Worm (Caenorhabditis elegans): ENCODE measurements around the gene sra-14.

The sra-14 gene

DNA sequence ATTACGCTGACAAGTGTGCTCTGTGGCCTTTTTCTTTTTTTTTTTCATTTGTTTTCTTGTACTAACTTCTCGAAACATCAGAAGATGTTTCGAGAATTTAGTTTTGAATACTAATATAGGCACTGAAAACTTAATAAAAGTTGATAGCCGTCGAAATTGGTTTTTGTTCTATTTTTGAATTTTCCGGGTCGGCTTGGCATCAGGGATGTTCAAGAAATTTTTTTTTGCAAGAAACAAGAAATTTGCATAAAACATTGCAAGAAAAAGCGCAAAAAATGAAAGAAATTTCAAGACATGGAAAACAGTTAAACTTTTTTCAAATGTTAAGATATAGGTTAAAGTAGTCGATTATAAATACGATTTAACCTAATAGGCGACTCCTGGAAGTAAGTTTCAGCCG lies 38.2 kb downstream of the sra-14 start:
- TF ChIP-seq zag-1 (tag; optimal IDR thresholded peaks at IDR 0.05) (no peak), nhr-237 (tag; optimal IDR thresholded peaks at IDR 0.05) (no peak), elt-2 (tag; optimal IDR thresholded peaks at IDR 0.05) (no peak), fkh-10 (GFP tag; optimal IDR thresholded peaks at IDR 0.05) (no peak), daf-12 (tag; optimal IDR thresholded peaks at IDR 0.05) (no peak), nhr-12 (tag; optimal IDR thresholded peaks at IDR 0.05) (no peak), jun-1 (tag; optimal IDR thresholded peaks at IDR 0.05) (no peak), nhr-76 (tag; optimal IDR thresholded peaks at IDR 0.05) (no peak), aly-2 (tag; optimal IDR thresholded peaks at IDR 0.05) (no peak), fos-1 (tag; optimal IDR thresholded peaks at IDR 0.05) (no peak), fkh-2 (tag; optimal IDR thresholded peaks at IDR 0.05) (no peak), pqm-1 (tag; optimal IDR thresholded peaks at IDR 0.05) (no peak), ztf-4 (tag; optimal IDR thresholded peaks at IDR 0.05) (no peak), ama-1 (optimal IDR thresholded peaks at IDR 0.05) (no peak), mdl-1 (tag; optimal IDR thresholded peaks at IDR 0.05) (no peak)

DNA sequence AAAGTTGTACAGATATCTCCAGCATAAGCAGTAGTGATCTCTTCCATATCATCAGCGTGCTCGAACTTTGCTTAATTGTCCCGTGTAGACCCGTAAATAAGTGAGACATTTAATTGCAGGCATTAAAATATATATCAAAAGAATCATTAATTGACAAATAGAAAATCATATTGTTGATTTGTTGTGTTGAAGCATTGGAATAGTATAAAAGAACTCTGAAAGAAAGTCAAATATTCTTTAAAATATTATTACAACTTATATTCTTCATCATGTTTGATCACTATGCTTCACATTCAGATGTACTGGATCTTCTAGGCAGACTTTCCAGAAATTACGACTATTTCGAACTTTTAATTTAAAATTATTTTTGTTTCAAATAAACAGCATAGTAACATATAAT lies 40.5 kb downstream of the sra-14 start, which contains the start of gene F58G1.8:
Gene F58G1.8, minus strand, starts transcription at position 101 of the 400 bp plus-strand sequence.
- TF ChIP-seq jun-1 (tag; optimal IDR thresholded peaks at IDR 0.05), result no peak
- no peak for TF ChIP-seq ceh-28 (tag; optimal IDR thresholded peaks at IDR 0.05)
- no peak for TF ChIP-seq ztf-4 (tag; optimal IDR thresholded peaks at IDR 0.05)
- no peak for TF ChIP-seq nhr-11 (tag; optimal IDR thresholded peaks at IDR 0.05)
- no peak for TF ChIP-seq fos-1 (tag; optimal IDR thresholded peaks at IDR 0.05)
- TF ChIP-seq nhr-12 (tag; optimal IDR thresholded peaks at IDR 0.05), result no peak
- no peak for TF ChIP-seq ztf-11 (tag; optimal IDR thresholded peaks at IDR 0.05)
- TF ChIP-seq pha-4 (tag; optimal IDR thresholded peaks at IDR 0.05), result no peak
- no peak for TF ChIP-seq ama-1 (optimal IDR thresholded peaks at IDR 0.05)

DNA sequence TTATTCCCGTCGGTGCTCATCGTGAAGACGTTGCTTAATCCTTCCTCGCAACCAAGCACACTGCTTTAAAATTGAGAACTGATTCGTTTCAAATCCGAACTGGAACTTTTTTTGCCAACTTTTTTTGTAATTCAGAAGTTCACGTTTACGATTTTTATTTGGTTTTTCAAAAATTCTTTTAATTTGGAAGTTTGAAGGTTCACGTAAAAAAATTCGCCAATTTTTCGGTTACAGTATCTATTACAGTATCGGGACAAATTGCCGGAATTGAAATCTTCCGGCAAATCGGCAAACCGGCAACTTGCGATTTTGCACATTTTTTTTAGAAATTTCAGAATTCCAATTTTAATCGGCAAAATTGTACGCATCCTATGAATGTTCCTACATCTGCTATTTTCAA lies 43.2 kb downstream of the sra-14 start, which contains the start of gene F58G1.3:
Gene F58G1.3, minus strand, starts transcription at position 101 of the 400 bp plus-strand sequence.
- TF ChIP-seq sea-2 (GFP tag; optimal IDR thresholded peaks at IDR 0.05), result no peak
- TF ChIP-seq nhr-77 (tag; optimal IDR thresholded peaks at IDR 0.05), result no peak
- TF ChIP-seq jun-1 (tag; optimal IDR thresholded peaks at IDR 0.05), result no peak
- no peak for TF ChIP-seq daf-12 (tag; optimal IDR thresholded peaks at IDR 0.05)
- TF ChIP-seq egl-27 (tag; optimal IDR thresholded peaks at IDR 0.05), result no peak
- no peak for TF ChIP-seq skn-1 (tag; optimal IDR thresholded peaks at IDR 0.05)
- no peak for TF ChIP-seq snpc-4 (tag; optimal IDR thresholded peaks at IDR 0.05)
- no peak for TF ChIP-seq nhr-12 (tag; optimal IDR thresholded peaks at IDR 0.05)
- TF ChIP-seq nhr-28 (tag; optimal IDR thresholded peaks at IDR 0.05), result no peak
- TF ChIP-seq ceh-82 (tag; optimal IDR thresholded peaks at IDR 0.05), result no peak
- no peak for TF ChIP-seq nhr-76 (tag; optimal IDR thresholded peaks at IDR 0.05)
- no peak for TF ChIP-seq tbx-2 (tag; optimal IDR thresholded peaks at IDR 0.05)
- TF ChIP-seq nfya-1 (tag; optimal IDR thresholded peaks at IDR 0.05; ENCODE audit: insufficient read depth), result no peak
- no peak for TF ChIP-seq lin-15B (tag; optimal IDR thresholded peaks at IDR 0.05)
- TF ChIP-seq zag-1 (tag; optimal IDR thresholded peaks at IDR 0.05), result no peak
- TF ChIP-seq nhr-43 (tag; optimal IDR thresholded peaks at IDR 0.05; ENCODE audit: poor library complexity, severe bottlenecking), result no peak

DNA sequence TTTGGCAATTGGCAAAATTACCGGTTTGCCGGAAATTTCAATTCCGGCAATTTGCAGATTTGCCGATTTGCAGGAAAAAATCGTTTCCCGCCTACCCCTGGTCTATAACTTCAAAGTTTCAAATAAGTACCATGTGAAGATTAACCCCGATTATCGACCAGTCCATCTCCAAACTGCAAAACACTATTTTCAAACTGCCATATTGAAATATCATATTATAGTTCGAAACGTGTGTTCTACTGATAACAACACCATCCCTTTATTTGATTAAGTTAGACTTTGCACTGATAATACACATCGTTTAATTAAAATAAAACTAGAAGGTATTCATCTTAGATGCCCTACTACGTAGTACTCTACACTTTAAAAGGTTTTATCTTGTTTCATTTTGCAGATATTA lies 45.1 kb downstream of the sra-14 start:
- TF ChIP-seq fos-1 (tag; optimal IDR thresholded peaks at IDR 0.05) (no peak), elt-2 (tag; optimal IDR thresholded peaks at IDR 0.05) (peak; percentile 69), egl-5 (tag; optimal IDR thresholded peaks at IDR 0.05) (no peak), aly-2 (tag; optimal IDR thresholded peaks at IDR 0.05) (no peak), nhr-76 (tag; optimal IDR thresholded peaks at IDR 0.05) (no peak), pqm-1 (tag; optimal IDR thresholded peaks at IDR 0.05) (peak; percentile 22)

DNA sequence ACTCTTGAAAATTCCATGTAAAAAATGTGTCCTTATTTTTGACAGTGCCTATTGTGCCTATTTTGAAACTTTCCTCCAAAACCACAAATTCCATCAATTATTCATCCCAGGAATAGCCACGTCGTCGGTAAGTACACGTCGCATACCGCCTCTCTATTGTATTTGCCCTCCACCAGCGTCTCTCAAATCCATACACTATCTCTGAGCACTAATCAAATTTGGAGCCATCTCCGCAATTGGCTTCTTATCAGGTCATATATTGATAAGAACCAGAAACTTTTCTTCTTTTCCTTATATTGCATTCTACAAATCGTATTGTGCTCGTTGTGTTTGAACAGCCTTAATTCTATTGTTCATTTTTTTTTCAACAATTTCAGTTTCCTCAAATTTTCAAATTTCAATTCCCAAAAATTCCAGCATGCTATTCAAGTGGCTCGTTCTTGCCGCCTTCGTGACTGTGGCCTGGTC lies 46.4 kb downstream of the sra-14 start, which contains the start of gene dct-18:
Gene dct-18, plus strand, starts transcription at position 418 of the 468 bp plus-strand sequence.
- TF ChIP-seq pha-4 (tag; optimal IDR thresholded peaks at IDR 0.05) (peak; percentile 24), unc-62 (GFP tag; optimal IDR thresholded peaks at IDR 0.05) (no peak), pqm-1 (tag; optimal IDR thresholded peaks at IDR 0.05) (peak; percentile 77), elt-2 (tag; optimal IDR thresholded peaks at IDR 0.05) (peak; percentile 95)

DNA sequence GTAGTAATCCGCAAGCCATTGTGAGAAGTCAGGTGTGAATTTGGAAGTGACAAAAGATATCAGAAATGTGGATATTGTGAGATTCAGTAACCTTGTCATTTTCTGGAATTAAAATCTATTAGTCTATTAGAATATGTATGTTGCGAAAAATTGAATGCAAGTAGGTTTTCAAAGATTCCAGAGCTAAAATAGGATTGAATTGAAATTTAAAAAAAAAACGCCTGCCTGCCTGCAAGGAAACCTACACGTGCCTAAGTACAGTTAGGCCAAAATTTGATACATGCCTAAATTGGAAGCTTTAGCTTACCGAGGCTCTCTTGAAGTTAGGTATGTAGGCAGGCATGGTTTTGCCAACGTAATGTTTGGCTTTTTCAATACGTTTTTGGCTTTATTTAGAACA lies 50.2 kb downstream of the sra-14 start, which contains the start of gene lips-9:
Gene lips-9, minus strand, starts transcription at position 101 of the 400 bp plus-strand sequence.
- no peak for TF ChIP-seq skn-1 (tag; optimal IDR thresholded peaks at IDR 0.05)
- no peak for TF ChIP-seq egl-27 (tag; optimal IDR thresholded peaks at IDR 0.05)
- no peak for TF ChIP-seq elt-1 (tag; optimal IDR thresholded peaks at IDR 0.05)
